Worm (Caenorhabditis elegans) whole organism, mixed stage, embryonic: ENCODE data around the gene srsx-30.

Experiments used
- ces-1 ChIP-seq: fragments of 150-350 bp; optimal IDR thresholded peaks from 2 replicates; lab custom pipeline; 2014; ENCODE audit warnings: missing biosample characterization, missing genetic modification reagents, missing genetic modification characterization
- drap-1 ChIP-seq: fragments of 200-800 bp; sonication (Bioruptor generic); optimal IDR thresholded peaks from 3 replicates; lab custom pipeline; 2018; ENCODE audit warnings: mild to moderate bottlenecking, missing genetic modification characterization, missing compliant biosample characterization
- elt-1 ChIP-seq: sonication (generic microtip); optimal IDR thresholded peaks from 2 replicates; lab custom pipeline; 2017; ENCODE audit warnings: missing genetic modification characterization, mild to moderate bottlenecking, missing compliant biosample characterization, antibody characterized with exemption, moderate library complexity, borderline replicate concordance; ENCODE audit not compliant: insufficient read depth
- elt-3 ChIP-seq: fragments of 150-350 bp; optimal IDR thresholded peaks from 2 replicates; lab custom pipeline; 2014; ENCODE audit warnings: missing biosample characterization, missing genetic modification characterization
- lsy-2 ChIP-seq: fragments of 150-350 bp; optimal IDR thresholded peaks from 2 replicates; lab custom pipeline; 2014; ENCODE audit warnings: missing biosample characterization, missing genetic modification characterization
- mep-1 ChIP-seq: fragments of 150-350 bp; optimal IDR thresholded peaks from 2 replicates; lab custom pipeline; 2017; ENCODE audit warnings: missing biosample characterization, missing genetic modification reagents, missing genetic modification characterization, inconsistent platforms
- unc-62 ChIP-seq: fragments of 150-350 bp; optimal IDR thresholded peaks from 2 replicates; lab custom pipeline; 2014; ENCODE audit warnings: missing biosample characterization, missing genetic modification reagents, missing genetic modification characterization
- ztf-11 ChIP-seq: fragments of 150-350 bp; optimal IDR thresholded peaks from 2 replicates; lab custom pipeline; 2014; ENCODE audit warnings: missing biosample characterization, missing genetic modification characterization

- no peak for TF ChIP-seq ces-1 (GFP tag; lab: Kevin White, UChicago)
- no peak for TF ChIP-seq elt-3 (tag; lab: Kevin White, UChicago)
- TF ChIP-seq lsy-2 (tag; lab: Kevin White, UChicago): no peak
- no peak for TF ChIP-seq mep-1 (tag; lab: Kevin White, UChicago)
- no peak for TF ChIP-seq elt-1
- no peak for TF ChIP-seq unc-62
- TF ChIP-seq drap-1 (GFP tag; lab: Kevin White, UChicago): no peak
- TF ChIP-seq ztf-11 (tag; lab: Kevin White, UChicago): no peak
These were observed 25.2 kb downstream of the srsx-30 start for ce11 chrV:10183810-10184209.
